Fruit fly (Drosophila melanogaster) whole organism, embryonic: ENCODE measurements around the gene CG11699.

Experiments used
- Ada2b ChIP-seq: fragments of 200-800 bp; sonication (Bioruptor generic); IDR thresholded peaks from 2 replicates; pipeline ENCODE4 v1.3.6; 2022; ENCODE audit warnings: missing biosample characterization, missing genetic modification characterization
- CG10321 ChIP-seq: fragments of 200-800 bp; sonication (Bioruptor generic); IDR thresholded peaks from 2 replicates; pipeline ENCODE4 v1.3.6; 2022; ENCODE audit warnings: missing biosample characterization, missing genetic modification characterization
- CG10543 ChIP-seq: fragments of 200-800 bp; sonication (Bioruptor generic); optimal IDR thresholded peaks from 3 replicates; lab custom pipeline; 2017; ENCODE audit warnings: missing biosample characterization, mild to moderate bottlenecking, missing genetic modification characterization, moderate library complexity
- CG11695 ChIP-seq: fragments of 200-800 bp; sonication (Bioruptor generic); IDR thresholded peaks from 3 replicates; pipeline ENCODE4 v1.3.6; 2022; ENCODE audit warnings: missing biosample characterization, missing genetic modification characterization
- CG12744 ChIP-seq: fragments of 200-800 bp; sonication (Bioruptor generic); optimal IDR thresholded peaks from 2 replicates; lab custom pipeline; 2016; ENCODE audit warnings: missing biosample characterization, missing genetic modification characterization
- CG13424 ChIP-seq: fragments of 200-800 bp; sonication (Bioruptor generic); optimal IDR thresholded peaks from 2 replicates; lab custom pipeline; 2019; ENCODE audit warnings: missing biosample characterization, mild to moderate bottlenecking, missing genetic modification characterization, moderate library complexity
- CG15479 ChIP-seq: fragments of 200-800 bp; sonication (Bioruptor generic); optimal IDR thresholded peaks from 3 replicates; lab custom pipeline; 2019; ENCODE audit warnings: missing biosample characterization, mild to moderate bottlenecking, missing genetic modification characterization, moderate library complexity
- CG1603 ChIP-seq: fragments of 200-800 bp; sonication (Bioruptor generic); optimal IDR thresholded peaks from 2 replicates; lab custom pipeline; 2019; ENCODE audit warnings: missing biosample characterization, mild to moderate bottlenecking, missing genetic modification characterization, moderate library complexity
- CG17612 ChIP-seq: fragments of 200-800 bp; sonication (Bioruptor generic); IDR thresholded peaks from 2 replicates; pipeline ENCODE4 v1.3.6; 2022; ENCODE audit warnings: missing biosample characterization, missing genetic modification characterization
- CG1792 ChIP-seq: fragments of 200-800 bp; sonication (Bioruptor generic); optimal IDR thresholded peaks from 2 replicates; lab custom pipeline; 2016; ENCODE audit warnings: missing biosample characterization, missing genetic modification characterization
- CG34224 ChIP-seq: fragments of 200-800 bp; sonication (Bioruptor generic); IDR thresholded peaks from 3 replicates; pipeline ENCODE4 v1.3.6; 2022; ENCODE audit warnings: missing biosample characterization, missing genetic modification characterization; ENCODE audit not compliant: partially characterized antibody
- CG6791 ChIP-seq: fragments of 200-800 bp; sonication (Bioruptor generic); IDR thresholded peaks from 3 replicates; pipeline ENCODE4 v1.3.6; 2022; ENCODE audit warnings: missing biosample characterization, missing genetic modification characterization; ENCODE audit not compliant: partially characterized antibody
- CG6813 ChIP-seq: fragments of 200-800 bp; sonication (Bioruptor generic); optimal IDR thresholded peaks from 2 replicates; lab custom pipeline; 2017; ENCODE audit warnings: missing biosample characterization, missing genetic modification characterization, mild to moderate bottlenecking, moderate library complexity, missing genetic modification reagents
- CG7357 ChIP-seq: fragments of 200-800 bp; sonication (Bioruptor generic); IDR thresholded peaks from 3 replicates; pipeline ENCODE4 v1.3.6; 2022; ENCODE audit warnings: missing biosample characterization, missing genetic modification characterization
- CG9437 ChIP-seq: fragments of 200-800 bp; sonication (Bioruptor generic); optimal IDR thresholded peaks from 2 replicates; lab custom pipeline; 2018; ENCODE audit warnings: missing biosample characterization, mild to moderate bottlenecking, missing genetic modification characterization
- Camta ChIP-seq: fragments of 200-800 bp; sonication (Bioruptor generic); optimal IDR thresholded peaks from 2 replicates; lab custom pipeline; 2016; ENCODE audit warnings: missing biosample characterization, missing genetic modification characterization
- D ChIP-seq, 2 experiments: fragments of 200-800 bp in 1 of 2; fragments of >200 bp in 1 of 2; sonication (Bioruptor generic) in 1 of 2; optimal IDR thresholded peaks; 2 replicates in 1 of 2; 3 replicates in 1 of 2; lab custom pipeline; 2017; ENCODE audit warnings: mild to moderate bottlenecking in 1 of 2, missing biosample characterization in 1 of 2, missing genetic modification characterization in 1 of 2, missing genetic modification reagents in 1 of 2
- D19A ChIP-seq: fragments of 200-800 bp; optimal IDR thresholded peaks from 3 replicates; lab custom pipeline; 2019; ENCODE audit warnings: missing biosample characterization, mild to moderate bottlenecking, missing genetic modification characterization, moderate library complexity
- Doc3 ChIP-seq: fragments of 200-800 bp; sonication (Bioruptor generic); IDR thresholded peaks from 3 replicates; pipeline ENCODE4 v1.3.6; 2022; ENCODE audit warnings: missing biosample characterization, missing genetic modification characterization; ENCODE audit not compliant: partially characterized antibody
- Gug ChIP-seq: fragments of 200-800 bp; sonication (Bioruptor generic); IDR thresholded peaks from 4 replicates; pipeline ENCODE4 v1.3.6; 2022; ENCODE audit warnings: missing biosample characterization, missing genetic modification characterization
- Hmr ChIP-seq: fragments of 200-800 bp; sonication (Bioruptor generic); optimal IDR thresholded peaks from 3 replicates; lab custom pipeline; 2017; ENCODE audit warnings: mild to moderate bottlenecking, missing biosample characterization, missing genetic modification reagents, missing genetic modification characterization
- MTF-1 ChIP-seq: fragments of 200-800 bp; sonication (Bioruptor generic); optimal IDR thresholded peaks from 2 replicates; lab custom pipeline; 2018; ENCODE audit warnings: missing biosample characterization, mild to moderate bottlenecking, missing genetic modification characterization, borderline replicate concordance
- Neu2 ChIP-seq: fragments of 200-800 bp; sonication (Bioruptor generic); optimal IDR thresholded peaks from 3 replicates; lab custom pipeline; 2016; ENCODE audit warnings: missing biosample characterization, missing genetic modification characterization, borderline replicate concordance
- Opbp ChIP-seq: fragments of 200-800 bp; sonication (Bioruptor generic); IDR thresholded peaks from 3 replicates; pipeline ENCODE4 v1.3.6; 2022; ENCODE audit warnings: missing biosample characterization, missing genetic modification characterization; ENCODE audit not compliant: partially characterized antibody
- Six4 ChIP-seq: fragments of 200-800 bp; sonication (Bioruptor generic); optimal IDR thresholded peaks from 2 replicates; lab custom pipeline; 2016; ENCODE audit warnings: missing biosample characterization, missing genetic modification characterization
- Sox100B ChIP-seq: fragments of 200-800 bp; sonication (Bioruptor generic); optimal IDR thresholded peaks from 3 replicates; lab custom pipeline; 2018; ENCODE audit warnings: missing biosample characterization, mild to moderate bottlenecking, missing genetic modification characterization
- Sry-δ ChIP-seq: fragments of 200-800 bp; sonication (Bioruptor generic); optimal IDR thresholded peaks from 2 replicates; lab custom pipeline; 2016; ENCODE audit warnings: missing biosample characterization, missing genetic modification characterization
- TFAM ChIP-seq: fragments of 200-800 bp; sonication (Bioruptor generic); optimal IDR thresholded peaks from 2 replicates; lab custom pipeline; 2017; ENCODE audit warnings: missing biosample characterization, missing genetic modification characterization, inconsistent platforms
- Vsx1 ChIP-seq: fragments of 200-800 bp; sonication (Bioruptor generic); optimal IDR thresholded peaks from 2 replicates; lab custom pipeline; 2017; ENCODE audit warnings: missing biosample characterization, mild to moderate bottlenecking, missing genetic modification characterization, missing genetic modification reagents
- amos ChIP-seq: fragments of 200-800 bp; sonication (Bioruptor generic); IDR thresholded peaks from 2 replicates; pipeline ENCODE4 v1.3.6; 2022; ENCODE audit warnings: missing biosample characterization, missing genetic modification characterization; ENCODE audit not compliant: partially characterized antibody
- br ChIP-seq: fragments of >200 bp; optimal IDR thresholded peaks from 2 replicates; lab custom pipeline; 2017
- dmrt99B ChIP-seq: fragments of 200-800 bp; sonication (Bioruptor generic); optimal IDR thresholded peaks from 2 replicates; lab custom pipeline; 2018; ENCODE audit warnings: missing biosample characterization, mild to moderate bottlenecking, missing genetic modification characterization, moderate library complexity
- emc ChIP-seq: fragments of 200-800 bp; sonication (Bioruptor generic); optimal IDR thresholded peaks from 2 replicates; lab custom pipeline; 2016; ENCODE audit warnings: missing biosample characterization, missing genetic modification characterization
- en ChIP-seq: fragments of 200-800 bp; sonication (Bioruptor generic); optimal IDR thresholded peaks from 2 replicates; lab custom pipeline; 2016; ENCODE audit warnings: missing biosample characterization, missing genetic modification characterization
- fru ChIP-seq: fragments of >200 bp; optimal IDR thresholded peaks from 2 replicates; lab custom pipeline; 2017
- gcm ChIP-seq: fragments of 200-800 bp; sonication (Bioruptor generic); optimal IDR thresholded peaks from 2 replicates; lab custom pipeline; 2019; ENCODE audit warnings: missing biosample characterization, mild to moderate bottlenecking, missing genetic modification characterization, moderate library complexity
- gro ChIP-seq: fragments of 200-800 bp; sonication (Bioruptor generic); optimal IDR thresholded peaks from 2 replicates; lab custom pipeline; 2016; ENCODE audit warnings: missing biosample characterization, missing genetic modification characterization
- h ChIP-seq: fragments of >200 bp; optimal IDR thresholded peaks from 2 replicates; lab custom pipeline; 2017
- mirr ChIP-seq: fragments of 200-800 bp; sonication (Bioruptor generic); optimal IDR thresholded peaks from 3 replicates; lab custom pipeline; 2018; ENCODE audit warnings: missing biosample characterization, mild to moderate bottlenecking, missing genetic modification characterization
- odd ChIP-seq: fragments of 200-800 bp; sonication (Bioruptor generic); optimal IDR thresholded peaks from 2 replicates; lab custom pipeline; 2017; ENCODE audit warnings: missing biosample characterization, mild to moderate bottlenecking, missing genetic modification characterization
- pfk ChIP-seq: fragments of 200-800 bp; sonication (Bioruptor generic); optimal IDR thresholded peaks from 2 replicates; lab custom pipeline; 2018; ENCODE audit warnings: missing biosample characterization, mild to moderate bottlenecking, missing genetic modification characterization, moderate library complexity
- pita ChIP-seq: fragments of 200-800 bp; sonication (Bioruptor generic); optimal IDR thresholded peaks from 2 replicates; lab custom pipeline; 2017; ENCODE audit warnings: missing biosample characterization, mild to moderate bottlenecking, missing genetic modification characterization
- ranshi ChIP-seq: fragments of 200-800 bp; sonication (Bioruptor generic); IDR thresholded peaks from 2 replicates; pipeline ENCODE4 v1.3.6; 2022; ENCODE audit warnings: missing biosample characterization, missing genetic modification characterization
- schlank ChIP-seq: fragments of 200-800 bp; sonication (Bioruptor generic); optimal IDR thresholded peaks from 2 replicates; lab custom pipeline; 2018; ENCODE audit warnings: missing biosample characterization, mild to moderate bottlenecking, missing genetic modification characterization
- sens-2 ChIP-seq: fragments of 200-800 bp; sonication (Bioruptor generic); IDR thresholded peaks from 2 replicates; pipeline ENCODE4 v1.3.6; 2022; ENCODE audit warnings: missing biosample characterization, missing genetic modification characterization
- slbo ChIP-seq: fragments of 200-800 bp; sonication (Bioruptor generic); IDR thresholded peaks from 2 replicates; pipeline ENCODE4 v1.3.6; 2022; ENCODE audit warnings: missing biosample characterization, missing genetic modification characterization
- slou ChIP-seq: fragments of 200-800 bp; sonication (Bioruptor generic); optimal IDR thresholded peaks from 3 replicates; lab custom pipeline; 2016; ENCODE audit warnings: missing biosample characterization, missing genetic modification characterization
- tup ChIP-seq: fragments of 200-800 bp; sonication (Bioruptor generic); optimal IDR thresholded peaks from 2 replicates; lab custom pipeline; 2016; ENCODE audit warnings: missing biosample characterization, mild to moderate bottlenecking, missing genetic modification characterization, moderate library complexity

Gene CG11699

dm6 chrX:11580200-11580840, 9.9 kb downstream of the CG11699 start, which contains the start of gene nod (continued):
- TF ChIP-seq odd (GFP tag; lab: Kevin White, UChicago) (no peak), Six4 (GFP tag; lab: Kevin White, UChicago) (peak; percentile 59), Sox100B (GFP tag; lab: Kevin White, UChicago) (no peak), CG6813 (GFP tag; lab: Kevin White, UChicago) (no peak), CG7357 (GFP tag; lab: Robert Waterston, UW) (peak; percentile 13; the same call in 1 of the 3 replicates), gcm (GFP tag; lab: Kevin White, UChicago) (no peak), CG10543 (GFP tag; lab: Kevin White, UChicago) (peak; percentile 49), TFAM (GFP tag; lab: Kevin White, UChicago) (no peak), schlank (peak; percentile 20), br (lab: Kevin White, UChicago) (no peak), CG6791 (GFP tag; lab: Robert Waterston, UW) (peak; percentile 55; the same call in 1 of the 3 replicates), emc (GFP tag; lab: Kevin White, UChicago) (peak; percentile 37), Sry-δ (GFP tag; lab: Kevin White, UChicago) (peak; percentile 97), ranshi (peak; percentile 72; the same call in 1 of the 2 replicates), CG12744 (peak; percentile 53), Neu2 (GFP tag; lab: Kevin White, UChicago) (peak; percentile 36), tup (GFP tag; lab: Kevin White, UChicago) (no peak), D (optimal IDR thresholded peaks at IDR 0.05; lab: Kevin White, UChicago) (peak; percentile 71), D (GFP tag; optimal IDR thresholded peaks at IDR 0.05; lab: Kevin White, UChicago) (peak; percentile 10), CG34224 (GFP tag; lab: Robert Waterston, UW) (peak; percentile 64), CG11695 (peak; percentile 76), sens-2 (GFP tag; lab: Robert Waterston, UW) (no peak), amos (peak; percentile 66), Camta (peak; percentile 27), pfk (no peak), CG17612 (GFP tag; lab: Robert Waterston, UW) (no peak), CG10321 (GFP tag; lab: Robert Waterston, UW) (peak; percentile 78), Vsx1 (GFP tag; lab: Kevin White, UChicago) (no peak), h (no peak), CG1792 (GFP tag; lab: Kevin White, UChicago) (peak; percentile 7), slou (no peak), MTF-1 (GFP tag; lab: Kevin White, UChicago) (no peak), en (GFP tag; lab: Kevin White, UChicago) (no peak), fru (lab: Kevin White, UChicago) (no peak), Opbp (GFP tag; lab: Robert Waterston, UW) (peak; percentile 59; the same call in 1 of the 3 replicates), CG15479 (GFP tag; lab: Kevin White, UChicago) (peak; percentile 66), Doc3 (GFP tag; lab: Robert Waterston, UW) (peak; percentile 58; the same call in 2 of the 3 replicates), pita (GFP tag; lab: Kevin White, UChicago) (peak; percentile 89), CG9437 (GFP tag; lab: Kevin White, UChicago) (peak; percentile 34), CG13424 (tag; lab: Kevin White, UChicago) (peak; percentile 44), gro (GFP tag; lab: Kevin White, UChicago) (peak; percentile 78), Hmr (GFP tag; lab: Kevin White, UChicago) (peak; percentile 86), D19A (tag; lab: Kevin White, UChicago) (peak; percentile 24), Gug (GFP tag; lab: Robert Waterston, UW) (peak; percentile 36; the same call in 1 of the 4 replicates), Ada2b (GFP tag; lab: Robert Waterston, UW) (0 out of 2 replicates have a peak, but pooled peaks have one; percentile 42), dmrt99B (tag; lab: Kevin White, UChicago) (peak; percentile 65), CG1603 (peak; percentile 83), slbo (GFP tag; lab: Robert Waterston, UW) (peak; percentile 68), mirr (GFP tag; lab: Kevin White, UChicago) (peak; percentile 42)
